Worm (Caenorhabditis elegans): Measurements from ENCODE around the gene C12D8.13.

ce11 chrV:10243105-10243504, 22.6 kb upstream of the C12D8.13 start, which contains the start of gene C12D8.9:
- TF ChIP-seq T22C8.4 (GFP tag; IDR thresholded peaks at IDR 0.05) = no peak
- TF ChIP-seq tab-1 (GFP tag; IDR thresholded peaks at IDR 0.05) = no peak
- no peak for TF ChIP-seq ref-1 (GFP tag; conservative IDR thresholded peaks at IDR 0.05)
- no peak for TF ChIP-seq flt-1 (GFP tag; IDR thresholded peaks at IDR 0.05)
- TF ChIP-seq ztf-23 (GFP tag; IDR thresholded peaks at IDR 0.05) = no peak
- no peak for TF ChIP-seq klf-2 (GFP tag; conservative IDR thresholded peaks at IDR 0.05)
- no peak for TF ChIP-seq ztf-29 (GFP tag; IDR thresholded peaks at IDR 0.05)
